Worm (Caenorhabditis elegans) whole organism, L4 larva: ENCODE measurements around the gene C30B5.2.

Experiments used
- ceh-44 ChIP-seq: fragments of 200-800 bp; sonication (Bioruptor generic); IDR thresholded peaks from 2 replicates; pipeline ENCODE4 v1.3.6; 2022; ENCODE audit warnings: missing genetic modification reagents, missing genetic modification characterization, missing compliant biosample characterization
- daf-12 ChIP-seq: fragments of 150-350 bp; optimal IDR thresholded peaks from 2 replicates; lab custom pipeline; 2014; ENCODE audit warnings: missing biosample characterization, missing genetic modification reagents, missing genetic modification characterization
- dpl-1 ChIP-seq: fragments of 150-350 bp; optimal IDR thresholded peaks from 2 replicates; lab custom pipeline; 2014; ENCODE audit warnings: missing biosample characterization, missing genetic modification reagents, missing genetic modification characterization
- fos-1 ChIP-seq: fragments of 150-350 bp; optimal IDR thresholded peaks from 2 replicates; lab custom pipeline; 2014; ENCODE audit warnings: missing biosample characterization, missing genetic modification characterization
- unc-62 ChIP-seq, 3 experiments: fragments of 150-350 bp in 1 of 3; sonication (generic microtip); optimal IDR thresholded peaks in 2 of 3; peaks in 1 of 3; 1 replicate in 1 of 3; 2 replicates in 2 of 3; lab custom pipeline; 2014 to 2017; ENCODE audit warnings: missing biosample characterization in 3 of 3, missing genetic modification characterization in 3 of 3, missing genetic modification reagents in 3 of 3, missing genotype in 1 of 3
- ztf-11 ChIP-seq: fragments of 150-350 bp; optimal IDR thresholded peaks from 2 replicates; lab custom pipeline; 2014; ENCODE audit warnings: missing biosample characterization, missing genetic modification characterization

DNA sequence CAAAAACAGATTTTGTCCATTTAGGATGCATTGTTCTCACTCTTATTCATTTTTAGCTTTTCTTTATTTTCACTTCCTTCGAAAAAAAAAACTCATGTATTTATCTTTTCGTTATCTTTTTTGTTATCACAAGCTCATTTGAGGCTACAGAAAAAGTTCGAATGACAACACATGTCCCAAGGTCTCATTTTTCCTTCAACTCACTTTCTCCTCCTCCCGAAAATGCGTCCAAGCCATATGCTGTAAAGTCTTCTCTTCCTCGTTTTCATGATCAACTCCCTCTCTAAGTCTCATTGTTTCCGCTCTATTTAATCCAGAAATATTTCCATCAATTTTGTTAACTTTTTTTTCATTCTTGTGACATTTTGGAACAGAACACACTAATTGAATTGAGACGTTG lies 15.6 kb upstream of the C30B5.2 start:
- TF ChIP-seq fos-1 (no peak), ceh-44 (no peak), daf-12 (no peak), unc-62 (GFP tag; optimal IDR thresholded peaks at IDR 0.05 in 1 of 2; lab: Kevin White, UChicago) (no peak), unc-62 (tag; optimal IDR thresholded peaks at IDR 0.05; lab: Kevin White, UChicago) (no peak), dpl-1 (GFP tag; lab: Kevin White, UChicago) (no peak), ztf-11 (no peak)
